Fruit fly (Drosophila melanogaster) whole organism: ENCODE results near the gene CG17929.

Experiments
- CG8478 ChIP-seq: fragments of >200 bp; optimal IDR thresholded peaks from 2 replicates; lab custom pipeline; 2018; ENCODE audit warnings: inconsistent platforms
- Dll ChIP-seq: fragments of >200 bp; optimal IDR thresholded peaks from 2 replicates; lab custom pipeline; 2017
- EcR ChIP-seq, 2 experiments: fragments of >200 bp; optimal IDR thresholded peaks; 2 replicates each; lab custom pipeline; 2017; ENCODE audit warnings: missing biosample characterization in 2 of 2, missing genetic modification characterization in 2 of 2, missing genetic modification reagents in 2 of 2
- pan ChIP-seq: fragments of >200 bp; optimal IDR thresholded peaks from 2 replicates; lab custom pipeline; 2017
- psq ChIP-seq: fragments of >200 bp; optimal IDR thresholded peaks from 2 replicates; lab custom pipeline; 2017

DNA sequence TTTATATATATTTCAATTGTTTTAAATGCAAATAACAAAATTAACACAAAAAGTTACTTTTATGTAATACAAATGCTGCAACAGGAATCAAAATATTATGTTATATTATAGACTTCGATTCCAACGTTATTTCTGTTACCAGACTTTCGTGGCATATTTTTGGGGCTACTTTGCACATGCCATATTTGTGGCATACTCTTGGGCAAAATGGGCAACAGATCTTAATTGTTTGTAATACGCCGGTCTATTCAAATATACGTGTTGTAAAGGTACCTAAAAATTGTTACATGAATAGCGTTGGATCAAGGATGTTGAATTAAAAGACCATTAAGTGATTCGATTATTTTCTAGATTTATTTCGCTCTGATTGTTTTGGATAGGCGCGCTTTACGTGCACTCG lies 48.8 kb downstream of the CG17929 start:
- no peak for TF ChIP-seq Dll (lab: Kevin White, UChicago)
- no peak for TF ChIP-seq psq (lab: Kevin White, UChicago)
- no peak for TF ChIP-seq EcR (GFP tag; optimal IDR thresholded peaks at IDR 0.05; lab: Kevin White, UChicago)
- no peak for TF ChIP-seq CG8478 (lab: Kevin White, UChicago)
- no peak for TF ChIP-seq pan (lab: Kevin White, UChicago)
